Worm (Caenorhabditis elegans) whole organism, L3 larva: ENCODE results near the gene srbc-37.

Experiments used
- daf-12 ChIP-seq: fragments of 150-350 bp; optimal IDR thresholded peaks from 2 replicates; lab custom pipeline; 2014; ENCODE audit warnings: missing biosample characterization, missing genetic modification reagents, missing genetic modification characterization
- nhr-12 ChIP-seq: fragments of 150-350 bp; optimal IDR thresholded peaks from 2 replicates; lab custom pipeline; 2014; ENCODE audit warnings: missing biosample characterization, missing genetic modification characterization
- nhr-76 ChIP-seq: fragments of 150-350 bp; sonication (generic microtip); optimal IDR thresholded peaks from 5 replicates; lab custom pipeline; 2014; ENCODE audit warnings: missing biosample characterization, missing genetic modification characterization

DNA sequence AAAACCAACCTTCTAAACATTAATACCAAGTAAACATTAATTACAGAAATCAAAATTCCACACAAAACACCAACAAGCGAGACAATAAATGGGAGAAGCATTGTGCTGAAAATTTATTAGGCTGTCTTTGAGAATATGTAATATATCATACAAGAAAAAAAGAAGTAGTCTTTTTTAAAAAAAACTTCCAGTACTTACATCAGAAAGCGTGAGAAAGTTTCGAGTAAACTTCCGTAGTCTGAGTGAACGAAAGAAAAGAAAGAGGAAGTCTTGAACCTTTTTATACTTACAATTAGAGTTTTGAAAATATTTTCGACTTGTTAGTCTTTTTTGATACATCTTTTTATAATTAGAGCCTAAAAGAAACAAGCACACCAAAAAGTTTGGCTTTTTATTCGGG lies 17.4 kb downstream of the srbc-37 start, which contains the start of gene srbc-40:
- no peak for TF ChIP-seq nhr-76 (tag; lab: Kevin White, UChicago)
- no peak for TF ChIP-seq daf-12
- no peak for TF ChIP-seq nhr-12
